Worm (Caenorhabditis elegans) whole organism, L2 larva: ENCODE measurements around the gene mrps-7.

ENCODE experiments used
- aly-2 ChIP-seq: fragments of 150-350 bp; optimal IDR thresholded peaks from 2 replicates; lab custom pipeline; 2014; ENCODE audit warnings: missing biosample characterization, missing genetic modification characterization
- ceh-16 ChIP-seq: fragments of 150-350 bp; optimal IDR thresholded peaks from 2 replicates; lab custom pipeline; 2014; ENCODE audit warnings: missing biosample characterization, missing genetic modification characterization
- elt-3 ChIP-seq: sonication (generic microtip); optimal IDR thresholded peaks from 2 replicates; lab custom pipeline; 2017; ENCODE audit warnings: missing biosample characterization, missing genetic modification characterization
- fos-1 ChIP-seq: fragments of 150-350 bp; optimal IDR thresholded peaks from 2 replicates; lab custom pipeline; 2014; ENCODE audit warnings: missing biosample characterization, missing genetic modification characterization
- nhr-23 ChIP-seq: fragments of 150-350 bp; optimal IDR thresholded peaks from 2 replicates; lab custom pipeline; 2014; ENCODE audit warnings: missing biosample characterization, missing genetic modification reagents, missing genetic modification characterization
- nhr-237 ChIP-seq: fragments of 150-350 bp; optimal IDR thresholded peaks from 2 replicates; lab custom pipeline; 2014; ENCODE audit warnings: missing biosample characterization, missing genetic modification characterization
- nhr-25 ChIP-seq: fragments of 150-350 bp; sonication (generic microtip); optimal IDR thresholded peaks from 3 replicates; lab custom pipeline; 2014; ENCODE audit warnings: missing biosample characterization, missing genetic modification characterization
- sma-3 ChIP-seq: sonication (generic microtip); optimal IDR thresholded peaks from 2 replicates; lab custom pipeline; 2016; ENCODE audit warnings: missing genetic modification reagents, missing genetic modification characterization, missing compliant biosample characterization
- unc-62 ChIP-seq: fragments of 150-350 bp; optimal IDR thresholded peaks from 2 replicates; lab custom pipeline; 2014; ENCODE audit warnings: missing biosample characterization, missing genetic modification reagents, missing genetic modification characterization
- ztf-1 ChIP-seq: fragments of 200-800 bp; sonication (Bioruptor generic); conservative IDR thresholded peaks from 2 replicates; pipeline ENCODE4 v1.3.6; 2022; ENCODE audit warnings: missing genetic modification characterization, missing compliant biosample characterization

- TF ChIP-seq sma-3 (GFP tag; lab: Kevin White, UChicago): no peak
- TF ChIP-seq aly-2 (tag; lab: Kevin White, UChicago): no peak
- no peak for TF ChIP-seq ztf-1 (GFP tag; lab: Robert Waterston, UW)
- TF ChIP-seq fos-1: no peak
- no peak for TF ChIP-seq elt-3 (tag; lab: Kevin White, UChicago)
- TF ChIP-seq unc-62 (GFP tag; lab: Kevin White, UChicago): no peak
- TF ChIP-seq nhr-25: no peak
- TF ChIP-seq ceh-16 (tag; lab: Kevin White, UChicago): no peak
- TF ChIP-seq nhr-237 (tag; lab: Kevin White, UChicago): no peak
- TF ChIP-seq nhr-23 (tag; lab: Kevin White, UChicago): no peak
Observed at ce11 chrIV:14784481-14784880, 17.0 kb upstream of the mrps-7 start, which contains the start of gene nlp-56.
